Worm (Caenorhabditis elegans): ENCODE data around the gene rin-1.

- no peak for TF ChIP-seq tab-1 (GFP tag; IDR thresholded peaks at IDR 0.05)
- no peak for TF ChIP-seq klf-2 (GFP tag; conservative IDR thresholded peaks at IDR 0.05)
These were observed 68.4 kb downstream of the rin-1 start for ce11 chrV:14746975-14747374.
